Worm (Caenorhabditis elegans) whole organism, L1 larva: ENCODE data around the gene R53.8.
A peak's percentile ranks its signal among the peaks of the same experiment; 100 is the strongest.

Experiments used
- ceh-88 ChIP-seq: fragments of 200-800 bp; sonication (Bioruptor generic); IDR thresholded peaks from 2 replicates; pipeline ENCODE4 v1.3.6; 2022; ENCODE audit warnings: missing genetic modification characterization, missing compliant biosample characterization
- ceh-90 ChIP-seq: sonication (generic microtip); optimal IDR thresholded peaks from 2 replicates; lab custom pipeline; 2016; ENCODE audit warnings: missing genetic modification characterization, missing compliant biosample characterization
- elt-2 ChIP-seq: sonication (generic microtip); optimal IDR thresholded peaks from 2 replicates; lab custom pipeline; 2016; ENCODE audit warnings: missing genetic modification characterization, mild to moderate bottlenecking, inconsistent platforms, missing compliant biosample characterization, missing genetic modification reagents
- jun-1 ChIP-seq: fragments of 150-350 bp; optimal IDR thresholded peaks from 2 replicates; lab custom pipeline; 2014; ENCODE audit warnings: missing biosample characterization, missing genetic modification reagents, missing genetic modification characterization
- lin-39 ChIP-seq: fragments of 150-350 bp; optimal IDR thresholded peaks from 2 replicates; lab custom pipeline; 2014; ENCODE audit warnings: missing biosample characterization, missing genetic modification reagents, missing genetic modification characterization
- nhr-237 ChIP-seq: fragments of 150-350 bp; optimal IDR thresholded peaks from 2 replicates; lab custom pipeline; 2014; ENCODE audit warnings: missing biosample characterization, missing genetic modification characterization
- nhr-71 ChIP-seq: sonication (generic microtip); optimal IDR thresholded peaks from 2 replicates; lab custom pipeline; 2016; ENCODE audit warnings: mild to moderate bottlenecking, missing genetic modification characterization, moderate library complexity, missing compliant biosample characterization
- pag-3 ChIP-seq: sonication (generic microtip); optimal IDR thresholded peaks from 2 replicates; lab custom pipeline; 2017; ENCODE audit warnings: missing genetic modification characterization, mild to moderate bottlenecking, missing compliant biosample characterization, antibody characterized with exemption, borderline replicate concordance; ENCODE audit not compliant: insufficient read depth
- sptf-1 ChIP-seq: fragments of 150-350 bp; optimal IDR thresholded peaks from 2 replicates; lab custom pipeline; 2014; ENCODE audit warnings: missing biosample characterization, missing genetic modification characterization
- tbx-2 ChIP-seq: sonication (generic microtip); optimal IDR thresholded peaks from 2 replicates; lab custom pipeline; 2016; ENCODE audit warnings: missing genetic modification characterization, missing compliant biosample characterization
- unc-30 ChIP-seq: sonication (generic microtip); optimal IDR thresholded peaks from 2 replicates; lab custom pipeline; 2017; ENCODE audit warnings: missing biosample characterization, missing genetic modification characterization
- ztf-11 ChIP-seq, 2 experiments: sonication (generic microtip); optimal IDR thresholded peaks; 2 replicates each; lab custom pipeline; 2016 to 2017; ENCODE audit warnings: missing genetic modification characterization in 2 of 2, missing biosample characterization in 1 of 2, missing compliant biosample characterization in 1 of 2

DNA sequence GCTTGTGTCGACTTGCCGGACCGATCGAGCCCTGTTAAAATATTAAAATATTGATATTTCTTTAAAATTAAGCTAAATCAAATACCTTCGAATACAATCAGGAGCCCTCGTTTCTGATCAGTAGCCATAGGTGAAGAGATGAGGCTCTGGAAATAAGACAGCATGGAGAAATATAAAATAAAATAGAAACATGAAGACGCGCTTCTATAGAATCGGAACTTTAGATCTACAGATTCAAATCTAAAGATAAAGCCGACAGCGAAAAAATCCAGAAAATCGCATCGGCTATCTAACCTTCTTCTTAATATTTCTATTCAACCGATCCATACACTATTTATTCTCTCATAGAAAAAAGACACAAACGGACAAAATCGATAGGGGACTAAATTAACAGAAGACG is 9.6 kb upstream of the R53.8 start, which contains the start of gene dtmk-1:
- no peak for TF ChIP-seq pag-3 (tag; lab: Kevin White, UChicago)
- TF ChIP-seq ztf-11 (tag; optimal IDR thresholded peaks at IDR 0.05; lab: Kevin White, UChicago), result no peak
- TF ChIP-seq tbx-2 (tag; lab: Kevin White, UChicago), result no peak
- peak; percentile 4 for TF ChIP-seq elt-2 (tag; lab: Kevin White, UChicago)
- no peak for TF ChIP-seq ceh-88
- no peak for TF ChIP-seq ceh-90 (tag; lab: Kevin White, UChicago)
- no peak for TF ChIP-seq unc-30
- no peak for TF ChIP-seq jun-1
- no peak for TF ChIP-seq sptf-1 (tag; lab: Kevin White, UChicago)
- TF ChIP-seq nhr-237, result no peak
- no peak for TF ChIP-seq nhr-71 (tag; lab: Kevin White, UChicago)
- no peak for TF ChIP-seq lin-39
